Fruit fly (Drosophila melanogaster) whole organism, embryonic: Measurements from ENCODE around the gene CG43060.

Source experiments
- Ada2b ChIP-seq: fragments of 200-800 bp; sonication (Bioruptor generic); IDR thresholded peaks from 2 replicates; pipeline ENCODE4 v1.3.6; 2022; ENCODE audit warnings: missing biosample characterization, missing genetic modification characterization
- Bteb2 ChIP-seq: fragments of 200-800 bp; sonication (Bioruptor generic); optimal IDR thresholded peaks from 2 replicates; lab custom pipeline; 2016; ENCODE audit warnings: missing biosample characterization, missing genetic modification characterization
- CG10366 ChIP-seq: fragments of 200-800 bp; sonication (Bioruptor generic); IDR thresholded peaks from 2 replicates; pipeline ENCODE4 v1.3.6; 2022; ENCODE audit warnings: missing biosample characterization, missing genetic modification characterization
- CG10462 ChIP-seq: fragments of 200-800 bp; sonication (Bioruptor generic); optimal IDR thresholded peaks from 2 replicates; lab custom pipeline; 2016; ENCODE audit warnings: missing biosample characterization, missing genetic modification characterization
- CG12391 ChIP-seq: fragments of 200-800 bp; sonication (Bioruptor generic); optimal IDR thresholded peaks from 3 replicates; lab custom pipeline; 2018; ENCODE audit warnings: missing biosample characterization, mild to moderate bottlenecking, missing genetic modification characterization, moderate library complexity
- CG12769 ChIP-seq: fragments of 200-800 bp; sonication (Bioruptor generic); optimal IDR thresholded peaks from 2 replicates; lab custom pipeline; 2019; ENCODE audit warnings: missing biosample characterization, mild to moderate bottlenecking, missing genetic modification characterization, moderate library complexity
- CG13123 ChIP-seq: fragments of 200-800 bp; sonication (Bioruptor generic); optimal IDR thresholded peaks from 2 replicates; lab custom pipeline; 2016; ENCODE audit warnings: missing biosample characterization, missing genetic modification characterization
- CG13296 ChIP-seq: fragments of 200-800 bp; sonication (Bioruptor generic); optimal IDR thresholded peaks from 3 replicates; lab custom pipeline; 2018; ENCODE audit warnings: missing biosample characterization, mild to moderate bottlenecking, missing genetic modification characterization
- CG13775 ChIP-seq: fragments of 200-800 bp; sonication (Bioruptor generic); optimal IDR thresholded peaks from 3 replicates; lab custom pipeline; 2017; ENCODE audit warnings: missing biosample characterization, mild to moderate bottlenecking, missing genetic modification characterization
- CG15011 ChIP-seq: fragments of 200-800 bp; sonication (Bioruptor generic); optimal IDR thresholded peaks from 3 replicates; lab custom pipeline; 2018; ENCODE audit warnings: missing biosample characterization, mild to moderate bottlenecking, missing genetic modification characterization
- CG1603 ChIP-seq: fragments of 200-800 bp; sonication (Bioruptor generic); optimal IDR thresholded peaks from 2 replicates; lab custom pipeline; 2019; ENCODE audit warnings: missing biosample characterization, mild to moderate bottlenecking, missing genetic modification characterization, moderate library complexity
- CG16815 ChIP-seq: fragments of 200-800 bp; sonication (Bioruptor generic); optimal IDR thresholded peaks from 3 replicates; lab custom pipeline; 2017; ENCODE audit warnings: missing biosample characterization, mild to moderate bottlenecking, missing genetic modification characterization
- CG18476 ChIP-seq: fragments of 200-800 bp; sonication (Bioruptor generic); optimal IDR thresholded peaks from 2 replicates; lab custom pipeline; 2016; ENCODE audit warnings: missing biosample characterization, mild to moderate bottlenecking, missing genetic modification characterization
- CG2116 ChIP-seq: fragments of 200-800 bp; sonication (Bioruptor generic); optimal IDR thresholded peaks from 3 replicates; lab custom pipeline; 2018; ENCODE audit warnings: missing biosample characterization, mild to moderate bottlenecking, missing genetic modification characterization
- CG2120 ChIP-seq: fragments of 200-800 bp; sonication (Bioruptor generic); optimal IDR thresholded peaks from 3 replicates; lab custom pipeline; 2016; ENCODE audit warnings: missing biosample characterization, missing genetic modification characterization
- CG31224 ChIP-seq: fragments of 200-800 bp; sonication (Bioruptor generic); IDR thresholded peaks from 2 replicates; pipeline ENCODE4 v1.3.6; 2022; ENCODE audit warnings: missing biosample characterization, missing genetic modification characterization
- CG31441 ChIP-seq: fragments of 200-800 bp; sonication (Bioruptor generic); IDR thresholded peaks from 2 replicates; pipeline ENCODE4 v1.3.6; 2022; ENCODE audit warnings: missing biosample characterization, missing genetic modification characterization
- CG33213 ChIP-seq: fragments of 200-800 bp; sonication (Bioruptor generic); optimal IDR thresholded peaks from 3 replicates; lab custom pipeline; 2016; ENCODE audit warnings: missing biosample characterization, missing genetic modification characterization
- CG34422 ChIP-seq: fragments of 200-800 bp; sonication (Bioruptor generic); IDR thresholded peaks from 3 replicates; pipeline ENCODE4 v1.3.6; 2022; ENCODE audit warnings: missing biosample characterization, missing genetic modification characterization
- CG3838 ChIP-seq: fragments of 200-800 bp; sonication (Bioruptor generic); optimal IDR thresholded peaks from 3 replicates; lab custom pipeline; 2016; ENCODE audit warnings: missing biosample characterization, missing genetic modification characterization
- CHES-1-like ChIP-seq: fragments of 200-800 bp; sonication (Bioruptor generic); optimal IDR thresholded peaks from 2 replicates; lab custom pipeline; 2016; ENCODE audit warnings: missing biosample characterization, missing genetic modification characterization
- Camta ChIP-seq: fragments of 200-800 bp; sonication (Bioruptor generic); optimal IDR thresholded peaks from 2 replicates; lab custom pipeline; 2016; ENCODE audit warnings: missing biosample characterization, missing genetic modification characterization
- CkIIα-i1 ChIP-seq: fragments of 200-800 bp; sonication (Bioruptor generic); IDR thresholded peaks from 2 replicates; pipeline ENCODE4 v1.3.6; 2022; ENCODE audit warnings: missing biosample characterization, missing genetic modification characterization
- Hey ChIP-seq: fragments of 200-800 bp; sonication (Bioruptor generic); optimal IDR thresholded peaks from 3 replicates; lab custom pipeline; 2018; ENCODE audit warnings: missing biosample characterization, mild to moderate bottlenecking, missing genetic modification characterization
- HmgZ ChIP-seq: fragments of 200-800 bp; sonication (Bioruptor generic); optimal IDR thresholded peaks from 2 replicates; lab custom pipeline; 2018; ENCODE audit warnings: missing biosample characterization, mild to moderate bottlenecking, missing genetic modification characterization
- Hmr ChIP-seq: fragments of 200-800 bp; sonication (Bioruptor generic); optimal IDR thresholded peaks from 3 replicates; lab custom pipeline; 2017; ENCODE audit warnings: mild to moderate bottlenecking, missing biosample characterization, missing genetic modification reagents, missing genetic modification characterization
- Opbp ChIP-seq: fragments of 200-800 bp; sonication (Bioruptor generic); IDR thresholded peaks from 3 replicates; pipeline ENCODE4 v1.3.6; 2022; ENCODE audit warnings: missing biosample characterization, missing genetic modification characterization; ENCODE audit not compliant: partially characterized antibody
- Rfx ChIP-seq: fragments of 200-800 bp; sonication (Bioruptor generic); IDR thresholded peaks from 2 replicates; pipeline ENCODE4 v1.3.6; 2022; ENCODE audit warnings: missing biosample characterization, missing genetic modification characterization
- Sox100B ChIP-seq: fragments of 200-800 bp; sonication (Bioruptor generic); optimal IDR thresholded peaks from 3 replicates; lab custom pipeline; 2018; ENCODE audit warnings: missing biosample characterization, mild to moderate bottlenecking, missing genetic modification characterization
- Trl ChIP-seq, 3 experiments: fragments of >200 bp in 2 of 3; fragments of 200-800 bp in 1 of 3; sonication (Bioruptor generic) in 1 of 3; optimal IDR thresholded peaks; 2 replicates in 1 of 3; 3 replicates in 2 of 3; lab custom pipeline; 2016 to 2017; ENCODE audit warnings: missing biosample characterization in 1 of 3, missing genetic modification characterization in 1 of 3
- Xrp1 ChIP-seq: fragments of 200-800 bp; sonication (Bioruptor generic); IDR thresholded peaks from 2 replicates; pipeline ENCODE4 v1.3.6; 2022; ENCODE audit warnings: missing biosample characterization, missing genetic modification characterization
- aop ChIP-seq: fragments of 200-800 bp; sonication (Bioruptor generic); IDR thresholded peaks from 2 replicates; pipeline ENCODE4 v1.3.6; 2022; ENCODE audit warnings: missing biosample characterization, missing genetic modification characterization
- bab2 ChIP-seq: fragments of 200-800 bp; sonication (Bioruptor generic); optimal IDR thresholded peaks from 2 replicates; lab custom pipeline; 2016; ENCODE audit warnings: missing biosample characterization, missing genetic modification characterization
- cg ChIP-seq: fragments of 200-800 bp; sonication (Bioruptor generic); optimal IDR thresholded peaks from 3 replicates; lab custom pipeline; 2019; ENCODE audit warnings: missing biosample characterization, mild to moderate bottlenecking, missing genetic modification characterization, moderate library complexity
- dysf ChIP-seq: fragments of 200-800 bp; sonication (Bioruptor generic); IDR thresholded peaks from 3 replicates; pipeline ENCODE4 v1.3.6; 2022; ENCODE audit warnings: missing biosample characterization, missing genetic modification characterization
- fd96Cb ChIP-seq: fragments of 200-800 bp; sonication (Bioruptor generic); optimal IDR thresholded peaks from 2 replicates; lab custom pipeline; 2018; ENCODE audit warnings: missing biosample characterization, mild to moderate bottlenecking, missing genetic modification characterization, moderate library complexity
- gem ChIP-seq: fragments of 200-800 bp; sonication (Bioruptor generic); optimal IDR thresholded peaks from 2 replicates; lab custom pipeline; 2019; ENCODE audit warnings: missing biosample characterization, mild to moderate bottlenecking, missing genetic modification characterization, moderate library complexity
- gfzf ChIP-seq: fragments of 200-800 bp; sonication (Bioruptor generic); optimal IDR thresholded peaks from 2 replicates; lab custom pipeline; 2016; ENCODE audit warnings: missing biosample characterization, mild to moderate bottlenecking, missing genetic modification characterization, moderate library complexity
- gt ChIP-seq: fragments of 200-800 bp; sonication (Bioruptor generic); IDR thresholded peaks from 2 replicates; pipeline ENCODE4 v1.3.6; 2022; ENCODE audit warnings: missing biosample characterization, missing genetic modification characterization
- hbn ChIP-seq: fragments of 200-800 bp; sonication (Bioruptor generic); IDR thresholded peaks from 2 replicates; pipeline ENCODE4 v1.3.6; 2022; ENCODE audit warnings: missing biosample characterization, missing genetic modification characterization; ENCODE audit not compliant: partially characterized antibody
- hth ChIP-seq: fragments of >200 bp; optimal IDR thresholded peaks from 2 replicates; lab custom pipeline; 2017; ENCODE audit warnings: inconsistent platforms
- jigr1 ChIP-seq: fragments of 200-800 bp; sonication (Bioruptor generic); IDR thresholded peaks from 3 replicates; pipeline ENCODE4 v1.3.6; 2022; ENCODE audit warnings: missing biosample characterization, missing genetic modification characterization
- klu ChIP-seq: fragments of 200-800 bp; sonication (Bioruptor generic); IDR thresholded peaks from 2 replicates; pipeline ENCODE4 v1.3.6; 2022; ENCODE audit warnings: missing biosample characterization, missing genetic modification characterization
- lab ChIP-seq: fragments of 200-800 bp; sonication (Bioruptor generic); optimal IDR thresholded peaks from 3 replicates; lab custom pipeline; 2017; ENCODE audit warnings: missing biosample characterization, missing genetic modification characterization, mild to moderate bottlenecking, moderate library complexity, missing genetic modification reagents
- lilli ChIP-seq: fragments of 200-800 bp; sonication (Bioruptor generic); optimal IDR thresholded peaks from 3 replicates; lab custom pipeline; 2016; ENCODE audit warnings: missing biosample characterization, missing genetic modification characterization
- pfk ChIP-seq: fragments of 200-800 bp; sonication (Bioruptor generic); optimal IDR thresholded peaks from 2 replicates; lab custom pipeline; 2018; ENCODE audit warnings: missing biosample characterization, mild to moderate bottlenecking, missing genetic modification characterization, moderate library complexity
- prd ChIP-seq, 3 experiments: fragments of >200 bp in 2 of 3; fragments of 200-800 bp in 1 of 3; sonication (Bioruptor generic) in 1 of 3; optimal IDR thresholded peaks in 2 of 3; IDR thresholded peaks in 1 of 3; 2 replicates in 2 of 3; 3 replicates in 1 of 3; pipeline versions ENCODE4 v1.3.6 to Lab custom; 2017 to 2022; ENCODE audit warnings: missing biosample characterization in 1 of 3, missing genetic modification characterization in 1 of 3
- run ChIP-seq: fragments of 200-800 bp; sonication (Bioruptor generic); optimal IDR thresholded peaks from 3 replicates; lab custom pipeline; 2018; ENCODE audit warnings: missing biosample characterization, mild to moderate bottlenecking, missing genetic modification characterization
- twi ChIP-seq: fragments of 200-800 bp; optimal IDR thresholded peaks from 2 replicates; lab custom pipeline; 2019; ENCODE audit warnings: missing biosample characterization, mild to moderate bottlenecking, missing genetic modification characterization, moderate library complexity
- wdn ChIP-seq: fragments of 200-800 bp; sonication (Bioruptor generic); IDR thresholded peaks from 2 replicates; pipeline ENCODE4 v1.3.6; 2022; ENCODE audit warnings: missing biosample characterization, missing genetic modification characterization
- yki ChIP-seq: fragments of >200 bp; optimal IDR thresholded peaks from 3 replicates; lab custom pipeline; 2018

CG43060 gene

DNA sequence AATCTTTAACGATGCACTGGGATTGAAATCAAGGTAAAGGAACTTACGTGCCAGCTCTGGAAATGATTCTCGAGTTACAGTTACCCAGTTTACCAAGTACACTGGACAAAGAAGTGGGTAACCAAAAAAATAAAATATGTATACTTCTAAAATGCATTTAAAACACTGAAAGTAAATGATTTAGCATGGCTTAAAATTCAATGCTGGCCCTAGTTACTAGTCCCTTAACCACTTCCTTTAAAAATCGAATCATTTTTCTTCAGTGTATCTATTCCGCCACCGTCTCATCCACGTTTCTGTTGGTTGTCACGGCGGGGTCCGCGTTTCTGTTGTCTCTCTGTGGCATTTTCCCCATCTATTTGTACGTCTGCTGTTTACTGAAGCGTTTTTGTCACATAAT is 31.6 kb downstream of the CG43060 start (continued):
- TF ChIP-seq gfzf (GFP tag; lab: Kevin White, UChicago), result no peak
- no peak for TF ChIP-seq CG33213 (GFP tag; lab: Kevin White, UChicago)
- TF ChIP-seq CG12769 (tag; lab: Kevin White, UChicago), result peak; percentile 34
- TF ChIP-seq CG18476 (GFP tag; lab: Kevin White, UChicago), result no peak
- no peak for TF ChIP-seq Sox100B (GFP tag; lab: Kevin White, UChicago)
- no peak for TF ChIP-seq aop (GFP tag; lab: Robert Waterston, UW)
- no peak for TF ChIP-seq CG13775 (GFP tag; lab: Kevin White, UChicago)
- TF ChIP-seq Ada2b (GFP tag; lab: Robert Waterston, UW), result peak; percentile 51
- no peak for TF ChIP-seq CG3838 (GFP tag; lab: Kevin White, UChicago)
- TF ChIP-seq gem (tag; lab: Kevin White, UChicago), result peak; percentile 57
- TF ChIP-seq cg (GFP tag; lab: Kevin White, UChicago), result no peak
- peak; percentile 26 for TF ChIP-seq fd96Cb (tag; lab: Kevin White, UChicago)
- no peak for TF ChIP-seq CG13123 (GFP tag; lab: Kevin White, UChicago)
- TF ChIP-seq lab (GFP tag; lab: Kevin White, UChicago), result peak; percentile 67
- no peak for TF ChIP-seq Trl (optimal IDR thresholded peaks at IDR 0.05; lab: Kevin White, UChicago)
- no peak for TF ChIP-seq Trl (GFP tag; optimal IDR thresholded peaks at IDR 0.05; lab: Kevin White, UChicago)
- peak; percentile 59 for TF ChIP-seq Hmr (GFP tag; lab: Kevin White, UChicago)
- TF ChIP-seq hbn (GFP tag; lab: Robert Waterston, UW), result no peak
- peak; percentile 63 for TF ChIP-seq CG2120 (GFP tag; lab: Kevin White, UChicago)
- TF ChIP-seq prd (optimal IDR thresholded peaks at IDR 0.05; lab: Kevin White, UChicago), result no peak
- peak; percentile 61; the same call in 2 of the 3 replicates for TF ChIP-seq prd (GFP tag; IDR thresholded peaks at IDR 0.05; lab: Robert Waterston, UW)
- no peak for TF ChIP-seq Hey
- TF ChIP-seq Rfx, result peak; percentile 48
- no peak for TF ChIP-seq gt (GFP tag; lab: Robert Waterston, UW)
- TF ChIP-seq dysf (GFP tag; lab: Robert Waterston, UW), result peak; percentile 48; the same call in 1 of the 3 replicates
- no peak for TF ChIP-seq Xrp1 (GFP tag; lab: Robert Waterston, UW)
- no peak for TF ChIP-seq CG34422 (GFP tag; lab: Robert Waterston, UW)
- TF ChIP-seq CG1603 (tag; lab: Kevin White, UChicago), result peak; percentile 36
- peak; percentile 20 for TF ChIP-seq CG13296 (GFP tag; lab: Kevin White, UChicago)
- no peak for TF ChIP-seq CkIIα-i1 (GFP tag; lab: Robert Waterston, UW)
- TF ChIP-seq Bteb2, result no peak
- TF ChIP-seq run, result no peak
- no peak for TF ChIP-seq pfk (GFP tag; lab: Kevin White, UChicago)
- TF ChIP-seq HmgZ, result no peak
- TF ChIP-seq CG12391, result no peak
- no peak for TF ChIP-seq jigr1 (GFP tag; lab: Robert Waterston, UW)
- no peak for TF ChIP-seq Opbp
- peak; percentile 37 for TF ChIP-seq CG16815
- no peak for TF ChIP-seq yki (lab: Kevin White, UChicago)
- no peak for TF ChIP-seq hth (lab: Kevin White, UChicago)
- no peak for TF ChIP-seq bab2 (GFP tag; lab: Kevin White, UChicago)
- no peak for TF ChIP-seq klu (GFP tag; lab: Robert Waterston, UW)
- TF ChIP-seq CG15011 (GFP tag; lab: Kevin White, UChicago), result no peak
- TF ChIP-seq Camta (GFP tag; lab: Kevin White, UChicago), result no peak
- no peak for TF ChIP-seq CG2116
- TF ChIP-seq twi (tag; lab: Kevin White, UChicago), result no peak
- no peak for TF ChIP-seq CHES-1-like (GFP tag; lab: Kevin White, UChicago)
- no peak for TF ChIP-seq CG10462 (GFP tag; lab: Kevin White, UChicago)
- TF ChIP-seq CG31224 (GFP tag; lab: Robert Waterston, UW), result no peak
- no peak; the same call in 1 of the 2 replicates for TF ChIP-seq CG31441
- TF ChIP-seq CG10366, result peak; percentile 12; the same call in 1 of the 2 replicates
- TF ChIP-seq wdn (GFP tag; lab: Robert Waterston, UW), result no peak
- peak; percentile 40 for TF ChIP-seq lilli
